Fruit fly (Drosophila melanogaster): Measurements from ENCODE around the gene chp.

The chp gene

DNA sequence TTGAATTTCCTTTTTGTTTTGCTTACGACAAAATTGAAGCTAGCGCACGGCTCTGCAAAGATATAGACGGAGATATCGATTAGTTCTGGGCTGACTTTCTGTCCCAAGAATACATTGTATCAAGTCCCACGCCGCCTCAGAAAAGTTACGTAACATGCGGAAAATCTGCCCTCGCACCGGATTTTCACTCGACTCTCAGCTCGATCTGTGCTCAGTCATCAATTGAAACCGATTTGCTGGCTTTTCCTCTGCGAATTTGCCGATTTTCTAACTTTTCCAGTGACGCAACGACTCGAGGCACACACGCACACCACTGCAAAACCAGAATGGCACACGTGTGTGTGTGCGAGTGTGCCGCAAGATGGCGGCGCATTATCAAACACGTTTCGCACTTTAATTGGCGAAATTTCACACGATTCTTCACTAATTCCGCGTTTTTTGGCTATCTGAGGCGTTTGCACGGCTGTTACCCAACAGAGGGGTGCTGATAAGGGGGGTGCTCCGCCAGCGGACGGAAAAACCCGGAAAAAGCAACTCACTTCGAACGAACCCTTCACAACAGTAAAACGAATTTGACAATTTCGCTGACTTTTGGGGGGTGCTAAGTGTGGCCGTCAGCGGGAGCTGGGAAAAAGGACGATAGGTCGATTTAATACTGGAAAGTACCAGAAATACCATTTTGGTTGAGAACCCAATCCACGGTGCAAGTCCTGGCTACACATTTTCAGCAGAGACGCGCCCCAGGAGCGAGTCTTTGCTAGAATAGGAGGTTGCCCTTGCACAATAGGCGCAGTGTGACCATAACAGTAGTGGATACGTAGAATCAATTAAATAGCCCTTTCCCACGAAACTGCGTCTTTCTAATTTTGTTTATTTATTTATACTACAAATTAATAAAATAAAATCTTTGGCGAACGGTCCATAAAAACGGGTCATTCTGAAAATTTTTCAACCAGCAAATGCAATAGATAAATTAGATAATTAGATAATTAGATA is 8.8 kb upstream of the chp start, which contains the start of gene ATPsynC (continued):
- TF ChIP-seq CG18599 (GFP tag; optimal IDR thresholded peaks at IDR 0.05) (peak; percentile 41), scrt (GFP tag; optimal IDR thresholded peaks at IDR 0.05) (peak; percentile 24), CG15601 (tag; optimal IDR thresholded peaks at IDR 0.05) (peak; percentile 73), CG13296 (GFP tag; optimal IDR thresholded peaks at IDR 0.05) (peak; percentile 61), ro (GFP tag; IDR thresholded peaks at IDR 0.05) (no peak), CG34376 (GFP tag; optimal IDR thresholded peaks at IDR 0.05) (peak; percentile 82), CG42726 (GFP tag; IDR thresholded peaks at IDR 0.05; ENCODE audit: partially characterized antibody) (no peak), CG11695 (GFP tag; IDR thresholded peaks at IDR 0.05) (no peak), Sox102F (GFP tag; optimal IDR thresholded peaks at IDR 0.05) (no peak), Elba2 (GFP tag; optimal IDR thresholded peaks at IDR 0.05) (peak; percentile 79), ap (GFP tag; IDR thresholded peaks at IDR 0.05) (no peak), p53 (GFP tag; optimal IDR thresholded peaks at IDR 0.05) (peak; percentile 67), BtbVII (GFP tag; optimal IDR thresholded peaks at IDR 0.05) (peak; percentile 31), ham (GFP tag; IDR thresholded peaks at IDR 0.05) (no peak), CG6689 (GFP tag; IDR thresholded peaks at IDR 0.05) (no peak), CG3838 (GFP tag; optimal IDR thresholded peaks at IDR 0.05) (no peak), CG4820 (GFP tag; optimal IDR thresholded peaks at IDR 0.05) (peak; percentile 29), yki (optimal IDR thresholded peaks at IDR 0.05) (peak; percentile 15), schlank (tag; optimal IDR thresholded peaks at IDR 0.05) (peak; percentile 20), CG17829 (tag; optimal IDR thresholded peaks at IDR 0.05) (peak; percentile 68), CG9727 (GFP tag; optimal IDR thresholded peaks at IDR 0.05) (peak; percentile 44), Six4 (GFP tag; optimal IDR thresholded peaks at IDR 0.05) (no peak), fru (optimal IDR thresholded peaks at IDR 0.05) (no peak), fu2 (GFP tag; optimal IDR thresholded peaks at IDR 0.05) (peak; percentile 61), jumu (GFP tag; optimal IDR thresholded peaks at IDR 0.05) (peak; percentile 36), gsb-n (tag; optimal IDR thresholded peaks at IDR 0.05) (peak; percentile 9), gfzf (GFP tag; optimal IDR thresholded peaks at IDR 0.05) (peak; percentile 100), Aef1 (GFP tag; IDR thresholded peaks at IDR 0.05) (no peak), CG2889 (GFP tag; IDR thresholded peaks at IDR 0.05) (no peak), CG1792 (GFP tag; optimal IDR thresholded peaks at IDR 0.05) (no peak), CG7372 (GFP tag; IDR thresholded peaks at IDR 0.05) (no peak), HmgZ (tag; optimal IDR thresholded peaks at IDR 0.05) (peak; percentile 91), unpg (GFP tag; optimal IDR thresholded peaks at IDR 0.05) (peak; percentile 2), danr (GFP tag; IDR thresholded peaks at IDR 0.05) (no peak), CG11085 (GFP tag; IDR thresholded peaks at IDR 0.05) (no peak), mirr (GFP tag; optimal IDR thresholded peaks at IDR 0.05) (peak; percentile 50), Hand (GFP tag; optimal IDR thresholded peaks at IDR 0.05) (peak; percentile 62), Poxn (GFP tag; IDR thresholded peaks at IDR 0.05) (no peak), gro (GFP tag; optimal IDR thresholded peaks at IDR 0.05) (peak; percentile 74), D (optimal IDR thresholded peaks at IDR 0.05) (peak; percentile 12), D (GFP tag; optimal IDR thresholded peaks at IDR 0.05) (no peak), CG2678 (tag; optimal IDR thresholded peaks at IDR 0.05) (no peak), gt (GFP tag; IDR thresholded peaks at IDR 0.05) (no peak), CG31224 (GFP tag; IDR thresholded peaks at IDR 0.05) (no peak), Sry-β (GFP tag; optimal IDR thresholded peaks at IDR 0.05) (no peak), CG10462 (GFP tag; optimal IDR thresholded peaks at IDR 0.05) (no peak), slbo (GFP tag; IDR thresholded peaks at IDR 0.05) (no peak), mld (GFP tag; IDR thresholded peaks at IDR 0.05; ENCODE audit: partially characterized antibody) (no peak), dan (GFP tag; IDR thresholded peaks at IDR 0.05) (no peak), CG4424 (GFP tag; optimal IDR thresholded peaks at IDR 0.05) (no peak)

All from whole organism, embryonic.